Fruit fly (Drosophila melanogaster): Measurements from ENCODE around the gene drongo.

Gene drongo

DNA sequence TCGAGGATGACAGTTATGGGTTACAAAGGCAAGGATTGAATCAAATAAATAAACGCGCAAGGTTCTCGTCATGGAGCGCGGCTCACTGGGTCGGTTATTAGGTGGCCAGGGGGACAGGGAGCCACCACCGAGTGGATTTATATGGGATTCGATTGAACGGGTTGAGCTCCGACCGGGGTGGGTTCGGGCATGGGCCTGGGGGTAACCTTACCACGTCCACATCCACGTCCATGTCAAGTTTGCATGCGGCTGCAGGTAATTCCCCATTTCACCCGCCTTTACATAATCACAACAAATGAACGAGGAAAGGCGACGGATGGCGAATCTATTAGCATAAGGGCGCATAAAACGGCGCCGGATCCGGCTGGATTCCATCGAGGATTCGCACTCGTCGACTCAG lies 9.0 kb upstream of the drongo start, which contains the start of gene CG13950:
Gene CG13950, plus strand, starts transcription at position 301 of the 400 bp plus-strand sequence.
- TF ChIP-seq Dfd (GFP tag; optimal IDR thresholded peaks at IDR 0.05) (no peak), Sp1 (GFP tag; optimal IDR thresholded peaks at IDR 0.05) (no peak), brk (GFP tag; optimal IDR thresholded peaks at IDR 0.05) (no peak)

DNA sequence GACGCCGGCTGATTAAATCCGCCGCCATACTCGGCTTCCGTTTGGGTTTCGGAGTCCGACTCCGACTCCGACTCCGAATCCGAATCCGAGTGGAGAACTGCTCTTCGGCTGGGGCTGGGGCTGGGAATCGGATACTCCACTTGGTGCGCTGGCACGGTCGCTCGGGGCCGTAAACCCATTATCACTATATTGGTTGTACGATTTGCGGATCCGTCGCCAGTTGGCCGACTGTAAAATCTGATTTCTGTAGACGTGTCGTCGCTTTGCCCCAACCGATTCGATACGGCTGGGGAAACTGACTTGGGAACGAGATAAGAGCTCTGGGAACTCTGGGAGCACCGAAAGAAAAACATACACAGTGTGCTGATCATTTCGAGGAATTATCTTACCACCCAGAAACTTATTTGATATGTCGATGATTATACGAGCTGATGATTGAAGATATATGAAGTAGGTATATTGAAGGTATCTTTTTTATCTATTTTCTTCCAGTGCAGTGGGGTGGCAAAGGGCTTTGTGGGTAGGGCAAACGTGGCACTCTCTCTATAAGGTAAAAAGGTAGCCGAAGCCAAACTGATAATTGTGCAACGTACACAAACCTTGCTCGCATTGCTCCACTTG lies 7.1 kb upstream of the drongo start:
- TF ChIP-seq pan (optimal IDR thresholded peaks at IDR 0.05) (no peak), GATAd (GFP tag; optimal IDR thresholded peaks at IDR 0.05) (no peak), woc (GFP tag; optimal IDR thresholded peaks at IDR 0.05) (no peak), Hr83 (GFP tag; optimal IDR thresholded peaks at IDR 0.05; ENCODE audit: poor library complexity, severe bottlenecking) (no peak), CrebA (GFP tag; optimal IDR thresholded peaks at IDR 0.05; ENCODE audit: borderline replicate concordance) (peak; percentile 86), fru (GFP tag; optimal IDR thresholded peaks at IDR 0.05) (peak; percentile 72), tai (GFP tag; optimal IDR thresholded peaks at IDR 0.05) (no peak), sv (GFP tag; optimal IDR thresholded peaks at IDR 0.05) (no peak), psq (GFP tag; optimal IDR thresholded peaks at IDR 0.05) (peak; percentile 4), lola (GFP tag; optimal IDR thresholded peaks at IDR 0.05) (no peak), foxo (GFP tag; optimal IDR thresholded peaks at IDR 0.05) (peak in 1 of 2 experiments; percentile 40), Jra (GFP tag; optimal IDR thresholded peaks at IDR 0.05) (no peak), ey (GFP tag; optimal IDR thresholded peaks at IDR 0.05) (no peak), Rel (GFP tag; optimal IDR thresholded peaks at IDR 0.05) (no peak), Rel (tag; optimal IDR thresholded peaks at IDR 0.05) (no peak), Myc (optimal IDR thresholded peaks at IDR 0.05) (no peak), Dfd (GFP tag; optimal IDR thresholded peaks at IDR 0.05) (no peak), Mio (GFP tag; optimal IDR thresholded peaks at IDR 0.05) (no peak), Hnf4 (GFP tag; optimal IDR thresholded peaks at IDR 0.05) (peak; percentile 47), rgr (GFP tag; optimal IDR thresholded peaks at IDR 0.05) (peak; percentile 34), CG32264 (GFP tag; optimal IDR thresholded peaks at IDR 0.05) (no peak), jim (GFP tag; optimal IDR thresholded peaks at IDR 0.05) (no peak), CG9705 (GFP tag; optimal IDR thresholded peaks at IDR 0.05) (no peak), br (GFP tag; optimal IDR thresholded peaks at IDR 0.05) (peak; percentile 46), HLH106 (tag; optimal IDR thresholded peaks at IDR 0.05) (no peak), Abd-B (GFP tag; optimal IDR thresholded peaks at IDR 0.05) (no peak), Sp1 (GFP tag; optimal IDR thresholded peaks at IDR 0.05) (peak; percentile 23), dmrt93B (GFP tag; optimal IDR thresholded peaks at IDR 0.05) (no peak), Hr78 (GFP tag; optimal IDR thresholded peaks at IDR 0.05) (no peak), h (GFP tag; optimal IDR thresholded peaks at IDR 0.05) (no peak), brk (GFP tag; optimal IDR thresholded peaks at IDR 0.05) (no peak), dsf (GFP tag; optimal IDR thresholded peaks at IDR 0.05; ENCODE audit: borderline replicate concordance) (no peak), usp (GFP tag; optimal IDR thresholded peaks at IDR 0.05) (no peak), dl (GFP tag; optimal IDR thresholded peaks at IDR 0.05; ENCODE audit: insufficient read depth in 1 of 2, partially characterized antibody in 2 of 2) (no peak), Dif (GFP tag; optimal IDR thresholded peaks at IDR 0.05; ENCODE audit: partially characterized antibody) (no peak), sage (GFP tag; optimal IDR thresholded peaks at IDR 0.05) (no peak), N (GFP tag; optimal IDR thresholded peaks at IDR 0.05) (no peak), OdsH (GFP tag; optimal IDR thresholded peaks at IDR 0.05) (peak; percentile 65), Vsx2 (GFP tag; optimal IDR thresholded peaks at IDR 0.05; ENCODE audit: partially characterized antibody) (no peak)

All from whole organism, wandering third instar larva.